Worm (Caenorhabditis elegans) whole organism, midembryonic: Measurements from ENCODE around the gene srd-34.

Experiments
- med-1 ChIP-seq: sonication (generic microtip); optimal IDR thresholded peaks from 2 replicates; lab custom pipeline; 2017; ENCODE audit warnings: missing genetic modification characterization, mild to moderate bottlenecking, missing compliant biosample characterization, antibody characterized with exemption, missing genetic modification reagents; ENCODE audit not compliant: insufficient read depth
- ztf-23 ChIP-seq: fragments of 200-800 bp; sonication (Bioruptor generic); IDR thresholded peaks from 2 replicates; pipeline ENCODE4 v1.3.6; 2022; ENCODE audit warnings: missing genetic modification reagents, missing genetic modification characterization, missing compliant biosample characterization

- TF ChIP-seq ztf-23 (GFP tag; lab: Robert Waterston, UW) = no peak
- no peak for TF ChIP-seq med-1
Observed at ce11 chrV:10562817-10563216, 13.9 kb upstream of the srd-34 start.
